Fruit fly (Drosophila melanogaster): ENCODE results near the gene Marcal1.

The Marcal1 gene

dm6 chr2L:5004677-5005463, 49.6 kb downstream of the Marcal1 start (continued):
- TF ChIP-seq croc (GFP tag; conservative IDR thresholded peaks at IDR 0.05) (peak; percentile 89), hb (GFP tag; IDR thresholded peaks at IDR 0.05; ENCODE audit: partially characterized antibody) (no peak), CG17829 (tag; optimal IDR thresholded peaks at IDR 0.05) (peak; percentile 91), Bgb (GFP tag; IDR thresholded peaks at IDR 0.05; ENCODE audit: partially characterized antibody) (no peak), Dp (GFP tag; optimal IDR thresholded peaks at IDR 0.05) (no peak), CG9727 (GFP tag; optimal IDR thresholded peaks at IDR 0.05) (peak; percentile 93), CG16813 (GFP tag; IDR thresholded peaks at IDR 0.05; ENCODE audit: partially characterized antibody) (no peak), CG42726 (GFP tag; IDR thresholded peaks at IDR 0.05; ENCODE audit: partially characterized antibody) (no peak), CHES-1-like (GFP tag; optimal IDR thresholded peaks at IDR 0.05) (peak; percentile 96), CG2889 (GFP tag; IDR thresholded peaks at IDR 0.05) (peak; percentile 91), CG31441 (GFP tag; IDR thresholded peaks at IDR 0.05) (peak; percentile 93), lmd (GFP tag; IDR thresholded peaks at IDR 0.05) (peak; percentile 96), CG17568 (GFP tag; optimal IDR thresholded peaks at IDR 0.05) (peak; percentile 90), CG18476 (GFP tag; optimal IDR thresholded peaks at IDR 0.05) (peak; percentile 91), CG11247 (GFP tag; IDR thresholded peaks at IDR 0.05) (peak; percentile 96), CG2199 (GFP tag; IDR thresholded peaks at IDR 0.05) (peak; percentile 79; the same call in 2 of the 3 replicates), CG10147 (GFP tag; optimal IDR thresholded peaks at IDR 0.05) (peak; percentile 96), ato (GFP tag; IDR thresholded peaks at IDR 0.05; ENCODE audit: partially characterized antibody) (no peak), emc (GFP tag; optimal IDR thresholded peaks at IDR 0.05) (peak; percentile 89), tup (GFP tag; optimal IDR thresholded peaks at IDR 0.05) (peak; percentile 90), en (GFP tag; optimal IDR thresholded peaks at IDR 0.05) (peak; percentile 81), CG3838 (GFP tag; optimal IDR thresholded peaks at IDR 0.05) (peak; percentile 70), Nf-YC (tag; optimal IDR thresholded peaks at IDR 0.05) (peak; percentile 83), CG31388 (GFP tag; optimal IDR thresholded peaks at IDR 0.05) (peak; percentile 79), D (optimal IDR thresholded peaks at IDR 0.05) (no peak), D (GFP tag; optimal IDR thresholded peaks at IDR 0.05) (peak; percentile 87), gt (GFP tag; IDR thresholded peaks at IDR 0.05) (peak; percentile 81), CG11696 (GFP tag; IDR thresholded peaks at IDR 0.05) (peak; percentile 85), mam (GFP tag; optimal IDR thresholded peaks at IDR 0.05) (peak; percentile 98), CG10274 (GFP tag; optimal IDR thresholded peaks at IDR 0.05) (peak; percentile 78), CG8478 (optimal IDR thresholded peaks at IDR 0.05) (no peak), btn (GFP tag; optimal IDR thresholded peaks at IDR 0.05) (peak; percentile 84), cato (GFP tag; optimal IDR thresholded peaks at IDR 0.05; ENCODE audit: borderline replicate concordance) (peak; percentile 77), Pdp1 (GFP tag; optimal IDR thresholded peaks at IDR 0.05) (peak; percentile 94 to 96), Aef1 (GFP tag; IDR thresholded peaks at IDR 0.05) (peak; percentile 96), tin (GFP tag; optimal IDR thresholded peaks at IDR 0.05) (peak; percentile 97), CG17359 (tag; optimal IDR thresholded peaks at IDR 0.05) (peak; percentile 97), psq (GFP tag; optimal IDR thresholded peaks at IDR 0.05) (peak; percentile 74), Hmr (GFP tag; optimal IDR thresholded peaks at IDR 0.05) (peak; percentile 98), p53 (GFP tag; optimal IDR thresholded peaks at IDR 0.05) (peak; percentile 89), slou (GFP tag; optimal IDR thresholded peaks at IDR 0.05) (peak; percentile 92), CG16815 (GFP tag; optimal IDR thresholded peaks at IDR 0.05) (peak; percentile 93), CG2116 (GFP tag; optimal IDR thresholded peaks at IDR 0.05) (peak; percentile 57), CG10565 (GFP tag; optimal IDR thresholded peaks at IDR 0.05) (peak; percentile 62), ftz-f1 (GFP tag; optimal IDR thresholded peaks at IDR 0.05) (peak; percentile 79), gcm (GFP tag; optimal IDR thresholded peaks at IDR 0.05) (peak; percentile 87), CG13775 (GFP tag; optimal IDR thresholded peaks at IDR 0.05) (peak; percentile 88), CG34422 (GFP tag; IDR thresholded peaks at IDR 0.05) (peak; percentile 96), peb (GFP tag; IDR thresholded peaks at IDR 0.05) (peak; percentile 94)

All from whole organism, embryonic.